Worm (Caenorhabditis elegans) whole organism, late embryonic: Measurements from ENCODE around the gene T10D4.14.
"Not testable (repeated sequence)": the region's sequence is repeated elsewhere in the genome, so short reads cannot be mapped to it uniquely, and the experiment has no call there.

Source experiments
- ama-1 ChIP-seq: fragments of 150-350 bp; optimal IDR thresholded peaks from 2 replicates; lab custom pipeline; 2014
- ceh-24 ChIP-seq: sonication (generic microtip); optimal IDR thresholded peaks from 2 replicates; lab custom pipeline; 2016; ENCODE audit warnings: mild to moderate bottlenecking, missing genetic modification characterization, missing compliant biosample characterization
- ceh-31 ChIP-seq: sonication (generic microtip); optimal IDR thresholded peaks from 2 replicates; lab custom pipeline; 2016; ENCODE audit warnings: missing genetic modification characterization, missing compliant biosample characterization
- che-1 ChIP-seq: sonication (generic microtip); optimal IDR thresholded peaks from 2 replicates; lab custom pipeline; 2016; ENCODE audit warnings: mild to moderate bottlenecking, missing genetic modification characterization, missing compliant biosample characterization
- elt-4 ChIP-seq: sonication (generic microtip); optimal IDR thresholded peaks from 2 replicates; lab custom pipeline; 2016; ENCODE audit warnings: missing genetic modification characterization, missing compliant biosample characterization
- hlh-30 ChIP-seq: sonication (generic microtip); optimal IDR thresholded peaks from 2 replicates; lab custom pipeline; 2017; ENCODE audit warnings: antibody characterized with exemption, missing genetic modification characterization, missing compliant biosample characterization; ENCODE audit not compliant: insufficient read depth
- odd-2 ChIP-seq: sonication (generic microtip); optimal IDR thresholded peaks from 2 replicates; lab custom pipeline; 2017; ENCODE audit warnings: antibody characterized with exemption, mild to moderate bottlenecking, missing genetic modification characterization, missing compliant biosample characterization
- pha-2 ChIP-seq: sonication (generic microtip); optimal IDR thresholded peaks from 2 replicates; lab custom pipeline; 2017; ENCODE audit warnings: mild to moderate bottlenecking, missing genetic modification characterization, missing compliant biosample characterization
- pha-4 ChIP-seq: fragments of 150-350 bp; optimal IDR thresholded peaks from 2 replicates; lab custom pipeline; 2018; ENCODE audit warnings: missing biosample characterization, missing genetic modification reagents, missing genetic modification characterization
- sox-4 ChIP-seq: sonication (generic microtip); optimal IDR thresholded peaks from 2 replicates; lab custom pipeline; 2017; ENCODE audit warnings: mild to moderate bottlenecking, missing genetic modification characterization, inconsistent platforms, missing compliant biosample characterization
- tbx-2 ChIP-seq: sonication (generic microtip); optimal IDR thresholded peaks from 2 replicates; lab custom pipeline; 2016; ENCODE audit warnings: missing genetic modification characterization, missing compliant biosample characterization
- unc-55 ChIP-seq: sonication (generic microtip); optimal IDR thresholded peaks from 2 replicates; lab custom pipeline; 2017; ENCODE audit warnings: missing biosample characterization, missing genetic modification reagents, missing genetic modification characterization

ce11 chrII:3191544-3191943 is 40.0 kb upstream of the T10D4.14 start, which contains the start of gene Y27F2A.9:
- not testable (repeated sequence) for TF ChIP-seq tbx-2 (tag; lab: Kevin White, UChicago); elt-4; odd-2; pha-4; ama-1; che-1 (tag; lab: Kevin White, UChicago); sox-4 (tag; lab: Kevin White, UChicago); pha-2 (tag; lab: Kevin White, UChicago); unc-55 (GFP tag; lab: Kevin White, UChicago); hlh-30 (tag; lab: Kevin White, UChicago); ceh-24 (tag; lab: Kevin White, UChicago); ceh-31 (tag; lab: Kevin White, UChicago)
